Fruit fly (Drosophila melanogaster) whole organism: ENCODE measurements around the gene CG10096.

Experiments used
- CG8478 ChIP-seq: fragments of >200 bp; optimal IDR thresholded peaks from 2 replicates; lab custom pipeline; 2018; ENCODE audit warnings: inconsistent platforms
- Dll ChIP-seq: fragments of >200 bp; optimal IDR thresholded peaks from 2 replicates; lab custom pipeline; 2017
- psq ChIP-seq: fragments of >200 bp; optimal IDR thresholded peaks from 2 replicates; lab custom pipeline; 2017
- usp ChIP-seq: fragments of >200 bp; optimal IDR thresholded peaks from 2 replicates; lab custom pipeline; 2017; ENCODE audit warnings: missing biosample characterization, missing genetic modification characterization, mixed read lengths

- TF ChIP-seq CG8478 (lab: Kevin White, UChicago) (no peak), usp (GFP tag; lab: Kevin White, UChicago) (no peak), Dll (no peak), psq (lab: Kevin White, UChicago) (no peak)
Observed at dm6 chr3R:12441008-12441606, 45.3 kb upstream of the CG10096 start.
